Fruit fly (Drosophila melanogaster): ENCODE measurements around the gene Cox10.

The Cox10 gene

DNA sequence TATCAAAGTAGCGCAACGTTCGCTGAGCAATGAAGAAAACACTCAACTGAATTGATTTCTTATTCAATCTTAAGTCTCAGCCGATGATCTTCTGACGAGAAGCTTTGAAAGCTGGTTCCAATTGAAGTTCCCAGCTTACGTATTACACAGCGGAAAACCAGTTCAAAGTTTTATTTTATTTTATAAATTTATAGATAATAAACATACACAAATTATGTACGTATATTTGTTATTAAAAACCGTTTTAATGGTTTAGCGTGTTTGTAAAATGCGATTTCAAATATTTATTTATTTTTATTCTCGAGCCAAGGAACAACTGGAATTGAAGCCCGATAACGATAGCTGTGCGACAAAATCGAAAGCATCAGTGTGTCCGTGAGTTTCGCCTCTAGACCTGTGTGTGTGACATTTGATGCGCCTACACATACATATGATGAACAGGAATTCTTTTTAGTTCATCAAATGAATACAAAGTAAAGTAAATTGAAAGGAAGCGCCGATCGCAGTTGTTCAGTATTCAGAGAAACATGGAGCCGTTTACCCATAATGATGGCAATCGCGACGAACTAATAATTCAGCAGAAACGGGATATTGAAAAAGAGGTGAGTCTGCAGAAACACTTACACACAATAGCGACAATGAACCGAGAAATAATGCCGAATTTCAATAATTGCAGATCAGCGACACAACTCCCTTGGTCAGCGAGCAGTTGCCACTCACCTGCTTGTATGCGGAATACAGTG is 24.6 kb upstream of the Cox10 start, which contains the start of the genes CG5390 and CG4968 (continued):
- TF ChIP-seq so (GFP tag; IDR thresholded peaks at IDR 0.05): peak; percentile 57; the same call in 1 of the 3 replicates
- peak; percentile 10 for TF ChIP-seq disco-r (GFP tag; optimal IDR thresholded peaks at IDR 0.05)
- TF ChIP-seq CG17912 (GFP tag; optimal IDR thresholded peaks at IDR 0.05): no peak
- peak; percentile 6 for TF ChIP-seq HLH54F (GFP tag; optimal IDR thresholded peaks at IDR 0.05)
- no peak for TF ChIP-seq CG9817 (tag; optimal IDR thresholded peaks at IDR 0.05)
- TF ChIP-seq CG2889 (GFP tag; IDR thresholded peaks at IDR 0.05): no peak
- TF ChIP-seq HLH4C (GFP tag; IDR thresholded peaks at IDR 0.05; ENCODE audit: partially characterized antibody): peak; percentile 48; the same call in 1 of the 3 replicates
- TF ChIP-seq CG13424 (tag; optimal IDR thresholded peaks at IDR 0.05): peak; percentile 82
- peak; percentile 87 for TF ChIP-seq stwl (tag; optimal IDR thresholded peaks at IDR 0.05)
- peak; percentile 62 for TF ChIP-seq fd3F (GFP tag; optimal IDR thresholded peaks at IDR 0.05)
- TF ChIP-seq hbn (GFP tag; IDR thresholded peaks at IDR 0.05; ENCODE audit: partially characterized antibody): no peak
- 0 out of 4 replicates have a peak, but pooled peaks have one; percentile 65 for TF ChIP-seq chinmo (GFP tag; IDR thresholded peaks at IDR 0.05; ENCODE audit: partially characterized antibody)
- no peak for TF ChIP-seq CG7987 (GFP tag; optimal IDR thresholded peaks at IDR 0.05)
- TF ChIP-seq bowl (GFP tag; IDR thresholded peaks at IDR 0.05): no peak
- TF ChIP-seq CG4328 (GFP tag; optimal IDR thresholded peaks at IDR 0.05): peak; percentile 70
- TF ChIP-seq CG7745 (tag; optimal IDR thresholded peaks at IDR 0.05): no peak
- peak; percentile 2 for TF ChIP-seq mam (GFP tag; optimal IDR thresholded peaks at IDR 0.05)
- peak; percentile 99 for TF ChIP-seq CG2116 (GFP tag; optimal IDR thresholded peaks at IDR 0.05)
- TF ChIP-seq Bdp1 (GFP tag; optimal IDR thresholded peaks at IDR 0.05): no peak
- no peak for TF ChIP-seq ac (GFP tag; optimal IDR thresholded peaks at IDR 0.05)
- no peak for TF ChIP-seq Hey (tag; optimal IDR thresholded peaks at IDR 0.05)
- TF ChIP-seq jumu (GFP tag; optimal IDR thresholded peaks at IDR 0.05): no peak
- peak; percentile 79 for TF ChIP-seq corto (GFP tag; optimal IDR thresholded peaks at IDR 0.05)
- no peak for TF ChIP-seq CG5180 (GFP tag; optimal IDR thresholded peaks at IDR 0.05)
- TF ChIP-seq grau (tag; optimal IDR thresholded peaks at IDR 0.05): peak; percentile 78
- TF ChIP-seq CG10431 (GFP tag; optimal IDR thresholded peaks at IDR 0.05): peak; percentile 39
- TF ChIP-seq CG17186 (GFP tag; optimal IDR thresholded peaks at IDR 0.05): no peak
- peak; percentile 87 for TF ChIP-seq CG15601 (tag; optimal IDR thresholded peaks at IDR 0.05)
- TF ChIP-seq CG7963 (GFP tag; IDR thresholded peaks at IDR 0.05; ENCODE audit: partially characterized antibody): 0 out of 3 replicates have a peak, but pooled peaks have one; percentile 17
- no peak for TF ChIP-seq her (GFP tag; optimal IDR thresholded peaks at IDR 0.05)
- TF ChIP-seq CG9727 (GFP tag; optimal IDR thresholded peaks at IDR 0.05): peak; percentile 52
- TF ChIP-seq CG14050 (GFP tag; IDR thresholded peaks at IDR 0.05): peak; percentile 30; the same call in 1 of the 3 replicates
- TF ChIP-seq psq (GFP tag; optimal IDR thresholded peaks at IDR 0.05): peak; percentile 30
- no peak for TF ChIP-seq Neu2 (GFP tag; optimal IDR thresholded peaks at IDR 0.05; ENCODE audit: borderline replicate concordance)
- TF ChIP-seq gsb-n (tag; optimal IDR thresholded peaks at IDR 0.05): no peak
- TF ChIP-seq CG4617 (GFP tag; optimal IDR thresholded peaks at IDR 0.05; ENCODE audit: borderline replicate concordance): peak; percentile 72
- peak; percentile 49; the same call in 1 of the 3 replicates for TF ChIP-seq ase (GFP tag; IDR thresholded peaks at IDR 0.05)
- TF ChIP-seq ash1 (GFP tag; optimal IDR thresholded peaks at IDR 0.05): no peak
- TF ChIP-seq MESR4 (GFP tag; optimal IDR thresholded peaks at IDR 0.05): peak; percentile 81
- TF ChIP-seq tin (GFP tag; optimal IDR thresholded peaks at IDR 0.05): peak; percentile 46
- peak; percentile 67 for TF ChIP-seq Xbp1 (GFP tag; optimal IDR thresholded peaks at IDR 0.05)
- no peak for TF ChIP-seq CG12236 (GFP tag; optimal IDR thresholded peaks at IDR 0.05)
- peak; percentile 33 for TF ChIP-seq nau (GFP tag; optimal IDR thresholded peaks at IDR 0.05)
- TF ChIP-seq jing (GFP tag; optimal IDR thresholded peaks at IDR 0.05): no peak
- no peak for TF ChIP-seq chif (GFP tag; optimal IDR thresholded peaks at IDR 0.05)
- peak; percentile 44; the same call in 1 of the 4 replicates for TF ChIP-seq Dll (GFP tag; IDR thresholded peaks at IDR 0.05; ENCODE audit: partially characterized antibody)
- TF ChIP-seq ranshi (GFP tag; IDR thresholded peaks at IDR 0.05): peak; percentile 47; the same call in 1 of the 2 replicates

All from whole organism, embryonic.